Fruit fly (Drosophila melanogaster) whole organism: Measurements from ENCODE around the gene eEF2.

Experiments
- CG8478 ChIP-seq: fragments of >200 bp; optimal IDR thresholded peaks from 2 replicates; lab custom pipeline; 2018; ENCODE audit warnings: inconsistent platforms
- EcR ChIP-seq, 2 experiments: fragments of >200 bp; optimal IDR thresholded peaks; 2 replicates each; lab custom pipeline; 2017; ENCODE audit warnings: missing biosample characterization in 2 of 2, missing genetic modification characterization in 2 of 2, missing genetic modification reagents in 2 of 2
- pan ChIP-seq: fragments of >200 bp; optimal IDR thresholded peaks from 2 replicates; lab custom pipeline; 2017
- psq ChIP-seq: fragments of >200 bp; optimal IDR thresholded peaks from 2 replicates; lab custom pipeline; 2017
- usp ChIP-seq: fragments of >200 bp; optimal IDR thresholded peaks from 2 replicates; lab custom pipeline; 2017; ENCODE audit warnings: missing biosample characterization, missing genetic modification characterization, mixed read lengths

DNA sequence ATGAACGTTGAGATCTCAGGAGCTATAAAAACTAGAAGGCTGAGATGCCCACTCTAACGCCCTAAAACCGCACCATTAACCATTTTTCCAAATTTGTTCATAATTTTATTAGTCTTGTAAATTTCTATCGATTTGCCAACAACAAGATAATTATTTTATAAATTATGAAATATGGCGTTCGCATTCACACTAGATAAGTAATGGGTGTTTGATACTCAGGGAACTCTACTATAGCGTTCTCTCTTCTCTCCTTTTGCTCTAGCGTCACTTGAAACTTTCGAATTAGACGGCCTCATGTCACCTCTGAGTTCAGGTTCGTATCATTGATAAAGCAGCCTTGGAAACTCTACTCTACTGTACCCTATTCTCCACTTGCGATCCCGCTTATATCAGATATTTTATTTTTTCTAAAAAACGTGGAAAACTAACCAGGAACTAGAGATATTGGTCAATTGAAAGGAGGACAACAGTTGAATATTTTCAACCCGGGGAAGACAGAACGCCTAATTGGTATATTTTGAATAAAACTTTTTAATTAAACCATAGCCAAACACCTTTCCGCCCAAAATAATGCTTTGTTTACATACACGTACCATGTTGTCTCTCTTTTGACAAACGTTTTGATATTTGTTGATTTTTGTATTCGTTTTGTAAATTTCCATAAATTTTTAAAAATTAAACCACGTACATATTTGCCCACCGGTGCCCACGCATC is 1.2 kb upstream of the eEF2 start:
- TF ChIP-seq usp (GFP tag; lab: Kevin White, UChicago), result no peak
- no peak for TF ChIP-seq psq (lab: Kevin White, UChicago)
- TF ChIP-seq CG8478, result no peak
- TF ChIP-seq pan (lab: Kevin White, UChicago), result no peak
- no peak for TF ChIP-seq EcR (GFP tag; optimal IDR thresholded peaks at IDR 0.05; lab: Kevin White, UChicago)
